Worm (Caenorhabditis elegans) whole organism, L4 larva: Measurements from ENCODE around the gene C13G3.1.
A peak's percentile ranks its signal among the peaks of the same experiment; 100 is the strongest.

Experiments used
- F26F4.8 ChIP-seq: fragments of 200-800 bp; sonication (Bioruptor generic); conservative IDR thresholded peaks from 2 replicates; pipeline ENCODE4 v1.3.6; 2022; ENCODE audit warnings: missing genetic modification characterization, missing compliant biosample characterization
- F37D6.2 ChIP-seq: sonication (generic microtip); optimal IDR thresholded peaks from 2 replicates; lab custom pipeline; 2016; ENCODE audit warnings: mild to moderate bottlenecking, missing genetic modification characterization, missing compliant biosample characterization
- T26A8.4 ChIP-seq: fragments of 200-800 bp; sonication (Bioruptor generic); IDR thresholded peaks from 2 replicates; pipeline ENCODE4 v1.3.6; 2022; ENCODE audit warnings: missing genetic modification characterization, missing compliant biosample characterization
- Y105C5A.15 ChIP-seq: fragments of 200-800 bp; sonication (Bioruptor generic); IDR thresholded peaks from 2 replicates; pipeline ENCODE4 v1.3.6; 2022; ENCODE audit warnings: missing genetic modification characterization, missing compliant biosample characterization
- Y48G9A.11 ChIP-seq: fragments of 200-800 bp; sonication (Bioruptor generic); IDR thresholded peaks from 2 replicates; pipeline ENCODE4 v1.3.6; 2022; ENCODE audit warnings: missing genetic modification reagents, missing genetic modification characterization, missing compliant biosample characterization
- Y5F2A.4 ChIP-seq: fragments of 200-800 bp; sonication (Bioruptor generic); optimal IDR thresholded peaks from 2 replicates; lab custom pipeline; 2018; ENCODE audit warnings: mild to moderate bottlenecking, missing genetic modification characterization, missing compliant biosample characterization
- Y75B8A.6 ChIP-seq: fragments of 200-800 bp; sonication (Bioruptor generic); IDR thresholded peaks from 2 replicates; pipeline ENCODE4 v1.3.6; 2022; ENCODE audit warnings: missing genetic modification reagents, missing genetic modification characterization, missing compliant biosample characterization
- aly-2 ChIP-seq: sonication (generic microtip); optimal IDR thresholded peaks from 2 replicates; lab custom pipeline; 2018; ENCODE audit warnings: missing biosample characterization, missing genetic modification characterization
- ama-1 ChIP-seq: fragments of 150-350 bp; optimal IDR thresholded peaks from 2 replicates; lab custom pipeline; 2014; ENCODE audit warnings: inconsistent platforms, mixed read lengths
- ceh-20 ChIP-seq: fragments of 200-800 bp; sonication (Bioruptor generic); IDR thresholded peaks from 2 replicates; pipeline ENCODE4 v1.3.6; 2022; ENCODE audit warnings: missing genetic modification reagents, missing genetic modification characterization, missing compliant biosample characterization
- ceh-62 ChIP-seq: sonication (generic microtip); optimal IDR thresholded peaks from 2 replicates; lab custom pipeline; 2017; ENCODE audit warnings: missing biosample characterization, missing genetic modification characterization
- ceh-82 ChIP-seq: sonication (generic microtip); optimal IDR thresholded peaks from 2 replicates; lab custom pipeline; 2017; ENCODE audit warnings: missing biosample characterization, missing genetic modification characterization
- ctbp-1 ChIP-seq: fragments of 200-800 bp; sonication (Bioruptor generic); IDR thresholded peaks from 2 replicates; pipeline ENCODE4 v1.3.6; 2022; ENCODE audit warnings: missing genetic modification reagents, missing genetic modification characterization, missing compliant biosample characterization
- daf-12 ChIP-seq: fragments of 150-350 bp; optimal IDR thresholded peaks from 2 replicates; lab custom pipeline; 2014; ENCODE audit warnings: missing biosample characterization, missing genetic modification reagents, missing genetic modification characterization
- dmd-6 ChIP-seq: fragments of 200-800 bp; sonication (Bioruptor generic); IDR thresholded peaks from 2 replicates; pipeline ENCODE4 v1.3.6; 2022; ENCODE audit warnings: missing genetic modification reagents, missing genetic modification characterization, missing compliant biosample characterization
- dmd-8 ChIP-seq: fragments of 200-800 bp; sonication (Bioruptor generic); IDR thresholded peaks from 2 replicates; pipeline ENCODE4 v1.3.6; 2022; ENCODE audit warnings: missing genetic modification characterization, missing compliant biosample characterization
- hlh-30 ChIP-seq: sonication (generic microtip); optimal IDR thresholded peaks from 2 replicates; lab custom pipeline; 2017; ENCODE audit warnings: antibody characterized with exemption, mild to moderate bottlenecking, missing genetic modification characterization, missing compliant biosample characterization; ENCODE audit not compliant: insufficient read depth
- lim-7 ChIP-seq: fragments of 200-800 bp; sonication (Bioruptor generic); IDR thresholded peaks from 2 replicates; pipeline ENCODE4 v1.3.6; 2022; ENCODE audit warnings: missing genetic modification characterization, missing compliant biosample characterization
- lin-39 ChIP-seq: fragments of 150-350 bp; optimal IDR thresholded peaks from 2 replicates; lab custom pipeline; 2014; ENCODE audit warnings: missing biosample characterization, missing genetic modification reagents, missing genetic modification characterization
- lsy-2 ChIP-seq, 2 experiments: fragments of 150-350 bp in 1 of 2; sonication (generic microtip) in 1 of 2; optimal IDR thresholded peaks; 2 replicates each; lab custom pipeline; 2014 to 2017; ENCODE audit warnings: missing biosample characterization in 2 of 2, missing genetic modification characterization in 2 of 2
- madf-5 ChIP-seq, 2 experiments: fragments of 200-800 bp; sonication (Bioruptor generic); IDR thresholded peaks; 2 replicates each; pipeline ENCODE4 v1.3.6; 2022; ENCODE audit warnings: missing compliant biosample characterization in 2 of 2, missing genetic modification characterization in 2 of 2
- mdl-1 ChIP-seq, 2 experiments: fragments of 150-350 bp in 1 of 2; sonication (generic microtip) in 1 of 2; optimal IDR thresholded peaks; 2 replicates each; lab custom pipeline; 2014 to 2017; ENCODE audit warnings: missing biosample characterization in 2 of 2, missing genetic modification characterization in 2 of 2
- mdt-29 ChIP-seq: fragments of 200-800 bp; sonication (Bioruptor generic); IDR thresholded peaks from 2 replicates; pipeline ENCODE4 v1.3.6; 2022; ENCODE audit warnings: missing genetic modification reagents, missing genetic modification characterization, missing compliant biosample characterization
- mep-1 ChIP-seq: fragments of 150-350 bp; sonication (generic microtip); optimal IDR thresholded peaks from 3 replicates; lab custom pipeline; 2014; ENCODE audit warnings: missing biosample characterization, missing genetic modification characterization
- mes-2 ChIP-seq: sonication (generic microtip); optimal IDR thresholded peaks from 2 replicates; lab custom pipeline; 2016; ENCODE audit warnings: missing genotype, mild to moderate bottlenecking, missing genetic modification characterization, missing compliant biosample characterization; ENCODE audit not compliant: poor library complexity, severe bottlenecking
- nhr-102 ChIP-seq: sonication (generic microtip); optimal IDR thresholded peaks from 2 replicates; lab custom pipeline; 2016; ENCODE audit warnings: mild to moderate bottlenecking, missing genetic modification characterization, moderate library complexity, missing compliant biosample characterization
- nhr-25 ChIP-seq: sonication (generic microtip); optimal IDR thresholded peaks from 2 replicates; lab custom pipeline; 2017; ENCODE audit warnings: missing genetic modification characterization, mild to moderate bottlenecking, missing compliant biosample characterization, antibody characterized with exemption, moderate library complexity, borderline replicate concordance; ENCODE audit not compliant: insufficient read depth
- nhr-28 ChIP-seq: fragments of 150-350 bp; optimal IDR thresholded peaks from 2 replicates; lab custom pipeline; 2014; ENCODE audit warnings: missing biosample characterization, missing genetic modification characterization
- nhr-48 ChIP-seq: sonication (generic microtip); optimal IDR thresholded peaks from 2 replicates; lab custom pipeline; 2016; ENCODE audit warnings: mild to moderate bottlenecking, missing genetic modification characterization, missing compliant biosample characterization
- rbr-2 ChIP-seq: sonication (generic microtip); optimal IDR thresholded peaks from 2 replicates; lab custom pipeline; 2016; ENCODE audit warnings: missing genotype, missing genetic modification characterization, missing compliant biosample characterization
- set-16 ChIP-seq: fragments of 200-800 bp; sonication (Bioruptor generic); IDR thresholded peaks from 2 replicates; pipeline ENCODE4 v1.3.6; 2022; ENCODE audit warnings: missing genetic modification reagents, missing genetic modification characterization, missing compliant biosample characterization
- skn-1 ChIP-seq: fragments of 150-350 bp; optimal IDR thresholded peaks from 2 replicates; lab custom pipeline; 2014; ENCODE audit warnings: missing biosample characterization, missing genetic modification characterization
- snpc-4 ChIP-seq: fragments of 150-350 bp; optimal IDR thresholded peaks from 2 replicates; lab custom pipeline; 2014; ENCODE audit warnings: missing biosample characterization, missing genetic modification characterization
- spr-1 ChIP-seq: sonication (generic microtip); optimal IDR thresholded peaks from 2 replicates; lab custom pipeline; 2016; ENCODE audit warnings: mild to moderate bottlenecking, missing genetic modification characterization, missing compliant biosample characterization
- spr-3 ChIP-seq: fragments of 200-800 bp; sonication (Bioruptor generic); optimal IDR thresholded peaks from 2 replicates; lab custom pipeline; 2018; ENCODE audit warnings: mild to moderate bottlenecking, missing genetic modification characterization, missing compliant biosample characterization
- tag-97 ChIP-seq: fragments of 200-800 bp; sonication (Bioruptor generic); IDR thresholded peaks from 2 replicates; pipeline ENCODE4 v1.3.6; 2022; ENCODE audit warnings: missing genetic modification characterization, missing compliant biosample characterization
- tra-1 ChIP-seq: fragments of 200-800 bp; sonication (Bioruptor generic); IDR thresholded peaks from 2 replicates; pipeline ENCODE4 v1.3.6; 2022; ENCODE audit warnings: missing genetic modification reagents, missing genetic modification characterization, missing compliant biosample characterization
- unc-39 ChIP-seq: sonication (generic microtip); optimal IDR thresholded peaks from 2 replicates; lab custom pipeline; 2017; ENCODE audit warnings: missing biosample characterization, missing genetic modification characterization
- unc-62 ChIP-seq, 3 experiments: fragments of 150-350 bp in 1 of 3; sonication (generic microtip); optimal IDR thresholded peaks in 2 of 3; peaks in 1 of 3; 1 replicate in 1 of 3; 2 replicates in 2 of 3; lab custom pipeline; 2014 to 2017; ENCODE audit warnings: missing biosample characterization in 3 of 3, missing genetic modification characterization in 3 of 3, missing genetic modification reagents in 3 of 3, missing genotype in 1 of 3
- vab-7 ChIP-seq: fragments of 200-800 bp; sonication (Bioruptor generic); IDR thresholded peaks from 2 replicates; pipeline ENCODE4 v1.3.6; 2022; ENCODE audit warnings: missing genetic modification reagents, missing genetic modification characterization, missing compliant biosample characterization
- zfp-3 ChIP-seq: fragments of 200-800 bp; sonication (Bioruptor generic); conservative IDR thresholded peaks from 2 replicates; pipeline ENCODE4 v1.3.6; 2022; ENCODE audit warnings: missing genetic modification reagents, missing genetic modification characterization, missing compliant biosample characterization
- zip-11 ChIP-seq: fragments of 200-800 bp; sonication (Bioruptor generic); IDR thresholded peaks from 2 replicates; pipeline ENCODE4 v1.3.6; 2022; ENCODE audit warnings: missing genetic modification characterization, missing compliant biosample characterization
- ztf-11 ChIP-seq: fragments of 150-350 bp; optimal IDR thresholded peaks from 2 replicates; lab custom pipeline; 2014; ENCODE audit warnings: missing biosample characterization, missing genetic modification characterization

Gene C13G3.1

ce11 chrV:10975091-10975490 lies 37.2 kb downstream of the C13G3.1 start:
- TF ChIP-seq madf-5 (GFP tag; IDR thresholded peaks at IDR 0.05; lab: Robert Waterston, UW) = no peak
- TF ChIP-seq unc-62 (GFP tag; optimal IDR thresholded peaks at IDR 0.05 in 1 of 2; lab: Kevin White, UChicago) = peak in 1 of 2 experiments; percentile 91
- no peak for TF ChIP-seq unc-62 (tag; optimal IDR thresholded peaks at IDR 0.05; lab: Kevin White, UChicago)
- TF ChIP-seq mdt-29 = no peak
- no peak for TF ChIP-seq Y105C5A.15 (GFP tag; lab: Robert Waterston, UW)

- TF ChIP-seq mes-2 (no peak), lim-7 (GFP tag; lab: Robert Waterston, UW) (no peak), ceh-62 (no peak), lin-39 (no peak), set-16 (no peak), lsy-2 (tag; optimal IDR thresholded peaks at IDR 0.05; lab: Kevin White, UChicago) (no peak), rbr-2 (tag; lab: Kevin White, UChicago) (no peak), nhr-25 (tag; lab: Kevin White, UChicago) (no peak), dmd-8 (GFP tag; lab: Robert Waterston, UW) (no peak)
- TF ChIP-seq, all 104 proteins: peak for 0
These were observed 41.3 kb downstream of the C13G3.1 start for ce11 chrV:10970930-10971329.

ce11 chrV:10970070-10970469 lies 42.2 kb downstream of the C13G3.1 start, which contains the start of gene F17C11.22:
Gene F17C11.22, minus strand, starts transcription at chrV:10970170.
- TF ChIP-seq nhr-102 (tag; lab: Kevin White, UChicago) (no peak), lin-39 (no peak), ctbp-1 (GFP tag; lab: Robert Waterston, UW) (no peak), snpc-4 (tag; lab: Kevin White, UChicago) (no peak), tra-1 (GFP tag; lab: Robert Waterston, UW) (no peak), tag-97 (GFP tag; lab: Robert Waterston, UW) (no peak), F37D6.2 (tag; lab: Kevin White, UChicago) (no peak), zip-11 (GFP tag; lab: Robert Waterston, UW) (no peak), skn-1 (no peak), nhr-25 (tag; lab: Kevin White, UChicago) (no peak)

- TF ChIP-seq F26F4.8 (GFP tag; lab: Robert Waterston, UW) (no peak), Y5F2A.4 (GFP tag; lab: Kevin White, UChicago) (no peak), ceh-82 (tag; lab: Kevin White, UChicago) (no peak), aly-2 (tag; lab: Kevin White, UChicago) (no peak), ama-1 (lab: Kevin White, UChicago) (no peak), mdl-1 (tag; optimal IDR thresholded peaks at IDR 0.05; lab: Kevin White, UChicago) (no peak), nhr-48 (tag; lab: Kevin White, UChicago) (peak; percentile 60), zip-11 (GFP tag; lab: Robert Waterston, UW) (no peak), ceh-20 (GFP tag; lab: Robert Waterston, UW) (0 out of 2 replicates have a peak, but pooled peaks have one; percentile 14), daf-12 (no peak), hlh-30 (tag; lab: Kevin White, UChicago) (no peak), T26A8.4 (peak; percentile 15; the same call in 1 of the 2 replicates), spr-1 (tag; lab: Kevin White, UChicago) (no peak), Y48G9A.11 (GFP tag; lab: Robert Waterston, UW) (0 out of 2 replicates have a peak, but pooled peaks have one; percentile 42), zfp-3 (GFP tag; lab: Robert Waterston, UW) (peak; percentile 75), unc-62 (GFP tag; optimal IDR thresholded peaks at IDR 0.05 in 1 of 2; lab: Kevin White, UChicago) (peak in 1 of 2 experiments; percentile 86), unc-62 (tag; optimal IDR thresholded peaks at IDR 0.05; lab: Kevin White, UChicago) (no peak), dmd-6 (GFP tag; lab: Robert Waterston, UW) (peak; percentile 99), vab-7 (GFP tag; lab: Robert Waterston, UW) (no peak), unc-39 (tag; lab: Kevin White, UChicago) (no peak), ceh-62 (no peak), tra-1 (GFP tag; lab: Robert Waterston, UW) (peak; percentile 89), spr-3 (no peak), ztf-11 (tag; lab: Kevin White, UChicago) (no peak), nhr-28 (tag; lab: Kevin White, UChicago) (no peak), madf-5 (GFP tag; IDR thresholded peaks at IDR 0.05; lab: Robert Waterston, UW) (0 out of 4 replicates have a peak, but pooled peaks of 1 of the 2 experiments have one; percentile 39), Y105C5A.15 (GFP tag; lab: Robert Waterston, UW) (no peak), Y75B8A.6 (GFP tag; lab: Robert Waterston, UW) (peak; percentile 60; the same call in 1 of the 2 replicates), mep-1 (no peak)
These were observed 44.5 kb downstream of the C13G3.1 start for ce11 chrV:10967594-10968273.
